Worm (Caenorhabditis elegans) whole organism, L2 larva: Measurements from ENCODE around the gene rga-3.

ENCODE experiments used
- C34F6.9 ChIP-seq: fragments of 150-350 bp; optimal IDR thresholded peaks from 2 replicates; lab custom pipeline; 2014; ENCODE audit warnings: missing biosample characterization, missing genetic modification characterization
- F13H6.1 ChIP-seq: sonication (generic microtip); optimal IDR thresholded peaks from 2 replicates; lab custom pipeline; 2016; ENCODE audit warnings: missing genetic modification characterization, missing compliant biosample characterization
- R02D3.7 ChIP-seq: fragments of 150-350 bp; optimal IDR thresholded peaks from 2 replicates; lab custom pipeline; 2014; ENCODE audit warnings: missing biosample characterization, missing genetic modification characterization
- Y55F3AM.14 ChIP-seq: fragments of 200-800 bp; sonication (Bioruptor generic); optimal IDR thresholded peaks from 2 replicates; lab custom pipeline; 2018; ENCODE audit warnings: mild to moderate bottlenecking, missing genetic modification characterization, missing compliant biosample characterization
- alr-1 ChIP-seq: fragments of 150-350 bp; optimal IDR thresholded peaks from 2 replicates; lab custom pipeline; 2014; ENCODE audit warnings: missing biosample characterization, missing genetic modification characterization
- aly-2 ChIP-seq: fragments of 150-350 bp; optimal IDR thresholded peaks from 2 replicates; lab custom pipeline; 2014; ENCODE audit warnings: missing biosample characterization, missing genetic modification characterization
- ama-1 ChIP-seq: fragments of 150-350 bp; optimal IDR thresholded peaks from 2 replicates; lab custom pipeline; 2018; ENCODE audit warnings: inconsistent platforms
- ceh-16 ChIP-seq: fragments of 150-350 bp; optimal IDR thresholded peaks from 2 replicates; lab custom pipeline; 2014; ENCODE audit warnings: missing biosample characterization, missing genetic modification characterization
- ceh-82 ChIP-seq: fragments of 150-350 bp; optimal IDR thresholded peaks from 2 replicates; lab custom pipeline; 2014; ENCODE audit warnings: missing biosample characterization, missing genetic modification characterization
- crh-2 ChIP-seq: sonication (generic microtip); optimal IDR thresholded peaks from 2 replicates; lab custom pipeline; 2017; ENCODE audit warnings: missing biosample characterization, missing genetic modification characterization
- egl-27 ChIP-seq: sonication (generic microtip); optimal IDR thresholded peaks from 3 replicates; lab custom pipeline; 2017; ENCODE audit warnings: missing biosample characterization, missing genetic modification reagents, missing genetic modification characterization
- elt-1 ChIP-seq: fragments of 150-350 bp; optimal IDR thresholded peaks from 2 replicates; lab custom pipeline; 2014; ENCODE audit warnings: missing biosample characterization, missing genetic modification characterization
- elt-3 ChIP-seq: sonication (generic microtip); optimal IDR thresholded peaks from 2 replicates; lab custom pipeline; 2017; ENCODE audit warnings: missing biosample characterization, missing genetic modification characterization
- fos-1 ChIP-seq: fragments of 150-350 bp; optimal IDR thresholded peaks from 2 replicates; lab custom pipeline; 2014; ENCODE audit warnings: missing biosample characterization, missing genetic modification characterization
- lin-13 ChIP-seq: fragments of 150-350 bp; optimal IDR thresholded peaks from 2 replicates; lab custom pipeline; 2014; ENCODE audit warnings: missing biosample characterization, missing genetic modification reagents, missing genetic modification characterization
- lsy-2 ChIP-seq, 2 experiments: fragments of 150-350 bp in 1 of 2; sonication (generic microtip) in 1 of 2; optimal IDR thresholded peaks; 2 replicates each; lab custom pipeline; 2014 to 2017; ENCODE audit warnings: missing biosample characterization in 2 of 2, missing genetic modification characterization in 2 of 2
- mab-5 ChIP-seq: fragments of 150-350 bp; optimal IDR thresholded peaks from 2 replicates; lab custom pipeline; 2014; ENCODE audit warnings: missing biosample characterization, missing genetic modification characterization
- mbf-1 ChIP-seq: sonication (generic microtip); optimal IDR thresholded peaks from 2 replicates; lab custom pipeline; 2017; ENCODE audit warnings: missing biosample characterization, missing genetic modification characterization
- mdl-1 ChIP-seq, 2 experiments: fragments of 150-350 bp in 1 of 2; sonication (generic microtip) in 1 of 2; optimal IDR thresholded peaks; 2 replicates each; lab custom pipeline; 2017; ENCODE audit warnings: missing biosample characterization in 2 of 2, missing genetic modification characterization in 2 of 2
- nhr-23 ChIP-seq: fragments of 150-350 bp; optimal IDR thresholded peaks from 2 replicates; lab custom pipeline; 2014; ENCODE audit warnings: missing biosample characterization, missing genetic modification reagents, missing genetic modification characterization
- nhr-237 ChIP-seq: fragments of 150-350 bp; optimal IDR thresholded peaks from 2 replicates; lab custom pipeline; 2014; ENCODE audit warnings: missing biosample characterization, missing genetic modification characterization
- nhr-6 ChIP-seq: fragments of 150-350 bp; optimal IDR thresholded peaks from 2 replicates; lab custom pipeline; 2014; ENCODE audit warnings: missing biosample characterization, missing genetic modification characterization
- nhr-77 ChIP-seq: fragments of 150-350 bp; optimal IDR thresholded peaks from 2 replicates; lab custom pipeline; 2014; ENCODE audit warnings: missing biosample characterization, missing genetic modification characterization
- peb-1 ChIP-seq: fragments of 150-350 bp; optimal IDR thresholded peaks from 2 replicates; lab custom pipeline; 2014; ENCODE audit warnings: missing biosample characterization, missing genetic modification characterization
- sem-4 ChIP-seq: fragments of 150-350 bp; optimal IDR thresholded peaks from 2 replicates; lab custom pipeline; 2014; ENCODE audit warnings: missing biosample characterization, missing genetic modification reagents, missing genetic modification characterization
- sma-3 ChIP-seq: sonication (generic microtip); optimal IDR thresholded peaks from 2 replicates; lab custom pipeline; 2016; ENCODE audit warnings: missing genetic modification reagents, missing genetic modification characterization, missing compliant biosample characterization
- sma-9 ChIP-seq, 2 experiments: fragments of 150-350 bp in 1 of 2; sonication (generic microtip) in 1 of 2; optimal IDR thresholded peaks; 2 replicates each; lab custom pipeline; 2014 to 2016; ENCODE audit warnings: missing genetic modification characterization in 2 of 2, mild to moderate bottlenecking in 1 of 2, missing biosample characterization in 1 of 2, missing compliant biosample characterization in 1 of 2, missing genetic modification reagents in 1 of 2, moderate library complexity in 1 of 2
- snpc-4 ChIP-seq: fragments of 150-350 bp; optimal IDR thresholded peaks from 2 replicates; lab custom pipeline; 2014; ENCODE audit warnings: missing biosample characterization, missing genetic modification characterization
- unc-39 ChIP-seq: fragments of 150-350 bp; optimal IDR thresholded peaks from 2 replicates; lab custom pipeline; 2014; ENCODE audit warnings: missing biosample characterization, missing genetic modification characterization
- unc-55 ChIP-seq: fragments of 150-350 bp; sonication (generic microtip); optimal IDR thresholded peaks from 3 replicates; lab custom pipeline; 2014; ENCODE audit warnings: missing biosample characterization, missing genetic modification reagents, missing genetic modification characterization
- zag-1 ChIP-seq: fragments of 150-350 bp; optimal IDR thresholded peaks from 2 replicates; lab custom pipeline; 2014; ENCODE audit warnings: missing biosample characterization, missing genetic modification characterization
- ztf-1 ChIP-seq: fragments of 200-800 bp; sonication (Bioruptor generic); conservative IDR thresholded peaks from 2 replicates; pipeline ENCODE4 v1.3.6; 2022; ENCODE audit warnings: missing genetic modification characterization, missing compliant biosample characterization
- ztf-4 ChIP-seq: fragments of 150-350 bp; optimal IDR thresholded peaks from 2 replicates; lab custom pipeline; 2014; ENCODE audit warnings: missing biosample characterization, missing genetic modification characterization

The rga-3 gene

ce11 chrV:5730783-5731182 lies 13.1 kb downstream of the rga-3 start, which contains the start of gene K09H11.15:
Gene K09H11.15, minus strand, starts transcription at chrV:5730883.
- TF ChIP-seq alr-1 (tag; lab: Kevin White, UChicago): no peak
- no peak for TF ChIP-seq nhr-237
- TF ChIP-seq R02D3.7 (tag; lab: Kevin White, UChicago): no peak
- no peak for TF ChIP-seq lin-13 (GFP tag; lab: Kevin White, UChicago)
- TF ChIP-seq aly-2: no peak
- no peak for TF ChIP-seq ceh-16 (tag; lab: Kevin White, UChicago)
- no peak for TF ChIP-seq elt-3 (tag; lab: Kevin White, UChicago)
- TF ChIP-seq mab-5 (tag; lab: Kevin White, UChicago): no peak
- TF ChIP-seq peb-1: no peak
- no peak for TF ChIP-seq ceh-82 (tag; lab: Kevin White, UChicago)

- TF ChIP-seq sma-3 (GFP tag; lab: Kevin White, UChicago) (no peak), ztf-1 (GFP tag; lab: Robert Waterston, UW) (no peak), unc-39 (tag; lab: Kevin White, UChicago) (no peak), lsy-2 (tag; optimal IDR thresholded peaks at IDR 0.05; lab: Kevin White, UChicago) (no peak), nhr-23 (tag; lab: Kevin White, UChicago) (no peak), C34F6.9 (tag; lab: Kevin White, UChicago) (no peak), egl-27 (tag; lab: Kevin White, UChicago) (no peak), mbf-1 (no peak), ceh-82 (tag; lab: Kevin White, UChicago) (no peak)
Measured at ce11 chrV:5736068-5736467, 18.4 kb downstream of the rga-3 start, which contains the start of gene K09H11.6. Gene K09H11.6, minus strand, starts transcription at chrV:5736168.

ce11 chrV:5739438-5739837 lies 21.8 kb downstream of the rga-3 start:
- TF ChIP-seq crh-2 (tag; lab: Kevin White, UChicago) (no peak), nhr-6 (tag; lab: Kevin White, UChicago) (no peak), unc-55 (GFP tag; lab: Kevin White, UChicago) (no peak), ztf-1 (GFP tag; lab: Robert Waterston, UW) (no peak), F13H6.1 (tag; lab: Kevin White, UChicago) (no peak), Y55F3AM.14 (GFP tag; lab: Kevin White, UChicago) (no peak), ztf-4 (tag; lab: Kevin White, UChicago) (no peak), elt-1 (no peak), R02D3.7 (tag; lab: Kevin White, UChicago) (no peak), lsy-2 (tag; optimal IDR thresholded peaks at IDR 0.05; lab: Kevin White, UChicago) (no peak), snpc-4 (tag; lab: Kevin White, UChicago) (no peak), fos-1 (tag; lab: Kevin White, UChicago) (no peak), aly-2 (no peak), ceh-82 (tag; lab: Kevin White, UChicago) (no peak)

ce11 chrV:5741237-5741636 lies 23.6 kb downstream of the rga-3 start:
- no peak for TF ChIP-seq egl-27 (tag; lab: Kevin White, UChicago)
- no peak for TF ChIP-seq zag-1 (tag; lab: Kevin White, UChicago)
- TF ChIP-seq sem-4 (tag; lab: Kevin White, UChicago): no peak
- TF ChIP-seq crh-2 (tag; lab: Kevin White, UChicago): no peak
- no peak for TF ChIP-seq ztf-1 (GFP tag; lab: Robert Waterston, UW)
- no peak for TF ChIP-seq mdl-1 (tag; optimal IDR thresholded peaks at IDR 0.05; lab: Kevin White, UChicago)
- TF ChIP-seq nhr-77 (tag; lab: Kevin White, UChicago): no peak
- no peak for TF ChIP-seq nhr-237
- no peak for TF ChIP-seq Y55F3AM.14 (GFP tag; lab: Kevin White, UChicago)
- TF ChIP-seq mbf-1: no peak
- no peak for TF ChIP-seq ceh-16 (tag; lab: Kevin White, UChicago)
- TF ChIP-seq, all 48 proteins: peak for 0

ce11 chrV:5746237-5746636 lies 28.6 kb downstream of the rga-3 start:
- no peak for TF ChIP-seq Y55F3AM.14 (GFP tag; lab: Kevin White, UChicago)
- TF ChIP-seq lin-13 (GFP tag; lab: Kevin White, UChicago): no peak
- no peak for TF ChIP-seq ama-1
- TF ChIP-seq unc-55 (GFP tag; lab: Kevin White, UChicago): no peak
- no peak for TF ChIP-seq C34F6.9 (tag; lab: Kevin White, UChicago)
- TF ChIP-seq nhr-6 (tag; lab: Kevin White, UChicago): no peak
- TF ChIP-seq nhr-23 (tag; lab: Kevin White, UChicago): no peak
- TF ChIP-seq nhr-237: no peak
- TF ChIP-seq elt-1: no peak
- no peak for TF ChIP-seq ceh-16 (tag; lab: Kevin White, UChicago)
- no peak for TF ChIP-seq sma-9 (GFP tag; optimal IDR thresholded peaks at IDR 0.05; lab: Kevin White, UChicago)
- TF ChIP-seq sma-9 (tag; optimal IDR thresholded peaks at IDR 0.05; lab: Kevin White, UChicago): no peak
- TF ChIP-seq ceh-82 (tag; lab: Kevin White, UChicago): no peak
- TF ChIP-seq mbf-1: no peak
- no peak for TF ChIP-seq lsy-2 (tag; optimal IDR thresholded peaks at IDR 0.05; lab: Kevin White, UChicago)
- TF ChIP-seq peb-1: no peak
- no peak for TF ChIP-seq sma-3 (GFP tag; lab: Kevin White, UChicago)
- TF ChIP-seq mab-5 (tag; lab: Kevin White, UChicago): no peak
- TF ChIP-seq aly-2: no peak
- no peak for TF ChIP-seq zag-1 (tag; lab: Kevin White, UChicago)
- TF ChIP-seq, all 48 proteins: peak for 0
